Fruit fly (Drosophila melanogaster): ENCODE results near the gene capt.
A peak's percentile ranks its signal among the peaks of the same experiment; 100 is the strongest.

capt gene

DNA sequence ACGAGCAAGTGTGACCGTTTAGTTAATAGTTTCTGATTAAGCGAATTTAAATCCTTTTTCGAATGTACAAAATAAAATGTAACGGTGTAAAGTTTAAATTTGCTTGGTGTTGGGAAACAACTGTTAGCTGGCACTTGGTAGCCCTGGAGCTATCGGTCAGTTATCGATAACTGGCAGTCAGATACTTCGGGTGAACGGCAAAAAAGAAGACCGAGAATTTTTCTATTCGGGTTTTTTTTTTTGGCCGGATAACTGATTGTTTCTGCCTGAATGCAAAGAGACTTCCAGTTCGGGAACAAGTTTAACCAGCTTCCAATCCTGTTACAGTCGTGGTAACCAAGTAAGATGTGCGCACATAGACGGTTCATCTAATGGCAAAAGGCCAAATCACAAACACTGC, 19.5 kb upstream of the capt start, which contains the start of gene CG4896 (continued):
- TF ChIP-seq CG6654 (GFP tag; optimal IDR thresholded peaks at IDR 0.05): no peak
- TF ChIP-seq luna (GFP tag; optimal IDR thresholded peaks at IDR 0.05): peak; percentile 6
- no peak for TF ChIP-seq Hand (GFP tag; optimal IDR thresholded peaks at IDR 0.05)
- TF ChIP-seq CG3163 (GFP tag; optimal IDR thresholded peaks at IDR 0.05): no peak
- TF ChIP-seq psq (GFP tag; optimal IDR thresholded peaks at IDR 0.05): no peak
- no peak for TF ChIP-seq jigr1 (GFP tag; IDR thresholded peaks at IDR 0.05)
- no peak for TF ChIP-seq sd (tag; optimal IDR thresholded peaks at IDR 0.05)
- TF ChIP-seq CG4707 (GFP tag; optimal IDR thresholded peaks at IDR 0.05): no peak
- no peak for TF ChIP-seq Dip2 (GFP tag; IDR thresholded peaks at IDR 0.05)
- no peak for TF ChIP-seq run (tag; optimal IDR thresholded peaks at IDR 0.05)
- TF ChIP-seq CG8478 (optimal IDR thresholded peaks at IDR 0.05): no peak
- no peak for TF ChIP-seq ac (GFP tag; optimal IDR thresholded peaks at IDR 0.05)
- no peak for TF ChIP-seq lov (optimal IDR thresholded peaks at IDR 0.05)
- TF ChIP-seq lov (GFP tag; IDR thresholded peaks at IDR 0.05): no peak
- no peak for TF ChIP-seq CG8388 (GFP tag; optimal IDR thresholded peaks at IDR 0.05)
- no peak for TF ChIP-seq CG12155 (GFP tag; optimal IDR thresholded peaks at IDR 0.05)
- TF ChIP-seq danr (GFP tag; IDR thresholded peaks at IDR 0.05): no peak
- no peak for TF ChIP-seq CG4820 (GFP tag; optimal IDR thresholded peaks at IDR 0.05)
- no peak for TF ChIP-seq emc (GFP tag; optimal IDR thresholded peaks at IDR 0.05)
- TF ChIP-seq Chrac-16 (GFP tag; optimal IDR thresholded peaks at IDR 0.05): no peak
- TF ChIP-seq B-H1 (GFP tag; IDR thresholded peaks at IDR 0.05): no peak
- peak; percentile 40 for TF ChIP-seq gfzf (GFP tag; optimal IDR thresholded peaks at IDR 0.05)
- no peak for TF ChIP-seq CG8281 (tag; optimal IDR thresholded peaks at IDR 0.05)
- TF ChIP-seq maf-S (GFP tag; optimal IDR thresholded peaks at IDR 0.05): no peak
- no peak for TF ChIP-seq grn (GFP tag; optimal IDR thresholded peaks at IDR 0.05)
- no peak for TF ChIP-seq ind (GFP tag; optimal IDR thresholded peaks at IDR 0.05)
- TF ChIP-seq BEAF-32 (GFP tag; optimal IDR thresholded peaks at IDR 0.05): peak; percentile 66
- TF ChIP-seq CG5245 (GFP tag; optimal IDR thresholded peaks at IDR 0.05): no peak
- no peak for TF ChIP-seq repo (GFP tag; optimal IDR thresholded peaks at IDR 0.05)
- TF ChIP-seq Gug (GFP tag; IDR thresholded peaks at IDR 0.05): no peak
- TF ChIP-seq Elba2 (GFP tag; optimal IDR thresholded peaks at IDR 0.05): no peak
- no peak for TF ChIP-seq Atf6 (GFP tag; IDR thresholded peaks at IDR 0.05)
- no peak for TF ChIP-seq Tbp (GFP tag; optimal IDR thresholded peaks at IDR 0.05)
- no peak for TF ChIP-seq Stat92E (GFP tag; optimal IDR thresholded peaks at IDR 0.05)
- TF ChIP-seq Rfx (GFP tag; IDR thresholded peaks at IDR 0.05): peak; percentile 63
- no peak for TF ChIP-seq Six4 (GFP tag; optimal IDR thresholded peaks at IDR 0.05)
- TF ChIP-seq vnd (GFP tag; IDR thresholded peaks at IDR 0.05; ENCODE audit: partially characterized antibody): peak; percentile 38; the same call in 1 of the 3 replicates
- peak; percentile 74 for TF ChIP-seq Sry-δ (GFP tag; optimal IDR thresholded peaks at IDR 0.05)
- TF ChIP-seq CG16863 (GFP tag; optimal IDR thresholded peaks at IDR 0.05): no peak
- no peak for TF ChIP-seq ham (GFP tag; IDR thresholded peaks at IDR 0.05)
- TF ChIP-seq bsh (GFP tag; optimal IDR thresholded peaks at IDR 0.05): peak in 1 of 2 experiments; percentile 51
- no peak for TF ChIP-seq seq (GFP tag; IDR thresholded peaks at IDR 0.05)
- peak; percentile 37 for TF ChIP-seq CG3847 (GFP tag; IDR thresholded peaks at IDR 0.05)
- no peak for TF ChIP-seq mld (GFP tag; IDR thresholded peaks at IDR 0.05; ENCODE audit: partially characterized antibody)
- no peak for TF ChIP-seq Lim3 (GFP tag; IDR thresholded peaks at IDR 0.05)
- no peak for TF ChIP-seq sens-2 (GFP tag; IDR thresholded peaks at IDR 0.05)
- no peak for TF ChIP-seq ash1 (GFP tag; optimal IDR thresholded peaks at IDR 0.05)
- peak; percentile 21 for TF ChIP-seq gro (GFP tag; optimal IDR thresholded peaks at IDR 0.05)
- TF ChIP-seq Lpt (GFP tag; optimal IDR thresholded peaks at IDR 0.05): no peak
- peak; percentile 60 for TF ChIP-seq CG8290 (GFP tag; optimal IDR thresholded peaks at IDR 0.05)
- peak in 1 of 2 experiments; percentile 89 for TF ChIP-seq CG8290 (tag; optimal IDR thresholded peaks at IDR 0.05)
- no peak for TF ChIP-seq Hmr (GFP tag; optimal IDR thresholded peaks at IDR 0.05)
- no peak for TF ChIP-seq org-1 (GFP tag; optimal IDR thresholded peaks at IDR 0.05)
- no peak for TF ChIP-seq CG6854 (GFP tag; optimal IDR thresholded peaks at IDR 0.05)
